Fruit fly (Drosophila melanogaster) whole organism, embryonic: ENCODE results near the gene CG43163.

Source experiments
- Atf3 ChIP-seq: fragments of 200-800 bp; sonication (Bioruptor generic); optimal IDR thresholded peaks from 3 replicates; lab custom pipeline; 2016; ENCODE audit warnings: missing biosample characterization, missing genetic modification characterization
- Bdp1 ChIP-seq: fragments of 200-800 bp; sonication (Bioruptor generic); optimal IDR thresholded peaks from 3 replicates; lab custom pipeline; 2016; ENCODE audit warnings: missing biosample characterization, missing genetic modification characterization
- Blimp-1 ChIP-seq: fragments of 200-800 bp; sonication (Bioruptor generic); optimal IDR thresholded peaks from 3 replicates; lab custom pipeline; 2018; ENCODE audit warnings: missing biosample characterization, missing genetic modification characterization, mild to moderate bottlenecking, moderate library complexity, missing genetic modification reagents
- BtbVII ChIP-seq: fragments of 200-800 bp; sonication (Bioruptor generic); optimal IDR thresholded peaks from 3 replicates; lab custom pipeline; 2017; ENCODE audit warnings: missing biosample characterization, mild to moderate bottlenecking, missing genetic modification characterization
- CG10462 ChIP-seq: fragments of 200-800 bp; sonication (Bioruptor generic); optimal IDR thresholded peaks from 2 replicates; lab custom pipeline; 2016; ENCODE audit warnings: missing biosample characterization, missing genetic modification characterization
- CG11247 ChIP-seq: fragments of 200-800 bp; sonication (Bioruptor generic); IDR thresholded peaks from 2 replicates; pipeline ENCODE4 v1.3.6; 2022; ENCODE audit warnings: missing biosample characterization, missing genetic modification characterization
- CG11723 ChIP-seq: fragments of 200-800 bp; sonication (Bioruptor generic); optimal IDR thresholded peaks from 2 replicates; lab custom pipeline; 2017; ENCODE audit warnings: missing biosample characterization, mild to moderate bottlenecking, missing genetic modification characterization
- CG12236 ChIP-seq: fragments of 200-800 bp; sonication (Bioruptor generic); optimal IDR thresholded peaks from 2 replicates; lab custom pipeline; 2016; ENCODE audit warnings: missing biosample characterization, missing genetic modification characterization
- CG12659 ChIP-seq: fragments of 200-800 bp; sonication (Bioruptor generic); optimal IDR thresholded peaks from 3 replicates; lab custom pipeline; 2017; ENCODE audit warnings: mild to moderate bottlenecking, missing biosample characterization, missing genetic modification reagents, missing genetic modification characterization
- CG13424 ChIP-seq: fragments of 200-800 bp; sonication (Bioruptor generic); optimal IDR thresholded peaks from 2 replicates; lab custom pipeline; 2019; ENCODE audit warnings: missing biosample characterization, mild to moderate bottlenecking, missing genetic modification characterization, moderate library complexity
- CG13775 ChIP-seq: fragments of 200-800 bp; sonication (Bioruptor generic); optimal IDR thresholded peaks from 3 replicates; lab custom pipeline; 2017; ENCODE audit warnings: missing biosample characterization, mild to moderate bottlenecking, missing genetic modification characterization
- CG14441 ChIP-seq: fragments of 200-800 bp; sonication (Bioruptor generic); IDR thresholded peaks from 2 replicates; pipeline ENCODE4 v1.3.6; 2022; ENCODE audit warnings: missing biosample characterization, missing genetic modification characterization
- CG17829 ChIP-seq: fragments of 200-800 bp; optimal IDR thresholded peaks from 2 replicates; lab custom pipeline; 2019; ENCODE audit warnings: missing biosample characterization, mild to moderate bottlenecking, missing genetic modification characterization, moderate library complexity
- CG18476 ChIP-seq: fragments of 200-800 bp; sonication (Bioruptor generic); optimal IDR thresholded peaks from 2 replicates; lab custom pipeline; 2016; ENCODE audit warnings: missing biosample characterization, mild to moderate bottlenecking, missing genetic modification characterization
- CG2199 ChIP-seq: fragments of 200-800 bp; sonication (Bioruptor generic); IDR thresholded peaks from 3 replicates; pipeline ENCODE4 v1.3.6; 2022; ENCODE audit warnings: missing biosample characterization, missing genetic modification characterization
- CG30431 ChIP-seq: fragments of 200-800 bp; sonication (Bioruptor generic); optimal IDR thresholded peaks from 2 replicates; lab custom pipeline; 2017; ENCODE audit warnings: missing biosample characterization, missing genetic modification characterization
- CG32772 ChIP-seq: fragments of 200-800 bp; sonication (Bioruptor generic); IDR thresholded peaks from 2 replicates; pipeline ENCODE4 v1.3.6; 2022; ENCODE audit warnings: missing biosample characterization, missing genetic modification characterization
- CG3847 ChIP-seq: fragments of 200-800 bp; sonication (Bioruptor generic); IDR thresholded peaks from 2 replicates; pipeline ENCODE4 v1.3.6; 2022; ENCODE audit warnings: missing biosample characterization, missing genetic modification characterization
- CG4360 ChIP-seq: fragments of 200-800 bp; sonication (Bioruptor generic); IDR thresholded peaks from 2 replicates; pipeline ENCODE4 v1.3.6; 2022; ENCODE audit warnings: missing biosample characterization, missing genetic modification characterization
- CG4820 ChIP-seq: fragments of 200-800 bp; sonication (Bioruptor generic); optimal IDR thresholded peaks from 3 replicates; lab custom pipeline; 2016; ENCODE audit warnings: missing biosample characterization, missing genetic modification characterization
- CG8359 ChIP-seq: fragments of 200-800 bp; sonication (Bioruptor generic); optimal IDR thresholded peaks from 2 replicates; lab custom pipeline; 2017; ENCODE audit warnings: missing biosample characterization, mild to moderate bottlenecking, missing genetic modification characterization, borderline replicate concordance
- CG8924 ChIP-seq: fragments of 200-800 bp; optimal IDR thresholded peaks from 3 replicates; lab custom pipeline; 2019; ENCODE audit warnings: missing biosample characterization, mild to moderate bottlenecking, missing genetic modification characterization, moderate library complexity
- CG9727 ChIP-seq: fragments of 200-800 bp; sonication (Bioruptor generic); optimal IDR thresholded peaks from 3 replicates; lab custom pipeline; 2017; ENCODE audit warnings: missing biosample characterization, mild to moderate bottlenecking, missing genetic modification characterization
- Chrac-16 ChIP-seq: fragments of 200-800 bp; sonication (Bioruptor generic); optimal IDR thresholded peaks from 3 replicates; lab custom pipeline; 2016; ENCODE audit warnings: missing biosample characterization, missing genetic modification characterization
- D19B ChIP-seq: fragments of 200-800 bp; sonication (Bioruptor generic); optimal IDR thresholded peaks from 2 replicates; lab custom pipeline; 2017; ENCODE audit warnings: missing biosample characterization, mild to moderate bottlenecking, missing genetic modification characterization
- Dref ChIP-seq: fragments of 200-800 bp; sonication (Bioruptor generic); IDR thresholded peaks from 2 replicates; pipeline ENCODE4 v1.3.6; 2022; ENCODE audit warnings: missing biosample characterization, missing genetic modification characterization
- H2.0 ChIP-seq: fragments of 200-800 bp; sonication (Bioruptor generic); IDR thresholded peaks from 2 replicates; pipeline ENCODE4 v1.3.6; 2022; ENCODE audit warnings: missing biosample characterization, missing genetic modification characterization
- HLHmδ ChIP-seq: fragments of 200-800 bp; sonication (Bioruptor generic); optimal IDR thresholded peaks from 2 replicates; lab custom pipeline; 2018; ENCODE audit warnings: missing biosample characterization, mild to moderate bottlenecking, missing genetic modification characterization, moderate library complexity
- Max ChIP-seq: fragments of 200-800 bp; sonication (Bioruptor generic); optimal IDR thresholded peaks from 2 replicates; lab custom pipeline; 2016; ENCODE audit warnings: missing biosample characterization, mild to moderate bottlenecking, missing genetic modification characterization
- Ssrp ChIP-seq: fragments of 200-800 bp; sonication (Bioruptor generic); optimal IDR thresholded peaks from 2 replicates; lab custom pipeline; 2018; ENCODE audit warnings: missing biosample characterization, mild to moderate bottlenecking, missing genetic modification characterization, moderate library complexity
- TFAM ChIP-seq: fragments of 200-800 bp; sonication (Bioruptor generic); optimal IDR thresholded peaks from 2 replicates; lab custom pipeline; 2017; ENCODE audit warnings: missing biosample characterization, missing genetic modification characterization, inconsistent platforms
- abd-A ChIP-seq: fragments of 200-800 bp; sonication (Bioruptor generic); optimal IDR thresholded peaks from 3 replicates; lab custom pipeline; 2019; ENCODE audit warnings: missing biosample characterization, mild to moderate bottlenecking, missing genetic modification characterization, moderate library complexity
- bigmax ChIP-seq: fragments of 200-800 bp; sonication (Bioruptor generic); optimal IDR thresholded peaks from 2 replicates; lab custom pipeline; 2018; ENCODE audit warnings: missing biosample characterization, mild to moderate bottlenecking, missing genetic modification characterization
- cas ChIP-seq: fragments of 200-800 bp; sonication (Bioruptor generic); IDR thresholded peaks from 2 replicates; pipeline ENCODE4 v1.3.6; 2022; ENCODE audit warnings: missing biosample characterization, missing genetic modification characterization
- caup ChIP-seq: fragments of 200-800 bp; sonication (Bioruptor generic); optimal IDR thresholded peaks from 3 replicates; lab custom pipeline; 2017; ENCODE audit warnings: missing biosample characterization, mild to moderate bottlenecking, missing genetic modification characterization, moderate library complexity; ENCODE audit not compliant: severe bottlenecking
- dimm ChIP-seq: fragments of 200-800 bp; sonication (Bioruptor generic); IDR thresholded peaks from 2 replicates; pipeline ENCODE4 v1.3.6; 2022; ENCODE audit warnings: missing biosample characterization, missing genetic modification characterization
- eve ChIP-seq, 2 experiments: fragments of >200 bp; optimal IDR thresholded peaks; 2 replicates each; lab custom pipeline; 2017; ENCODE audit warnings: missing biosample characterization in 2 of 2, missing genetic modification characterization in 2 of 2
- fd102C ChIP-seq: fragments of 200-800 bp; sonication (Bioruptor generic); optimal IDR thresholded peaks from 2 replicates; lab custom pipeline; 2018; ENCODE audit warnings: missing biosample characterization, mild to moderate bottlenecking, missing genetic modification characterization, moderate library complexity
- fd3F ChIP-seq: fragments of 200-800 bp; sonication (Bioruptor generic); optimal IDR thresholded peaks from 2 replicates; lab custom pipeline; 2018; ENCODE audit warnings: missing biosample characterization, mild to moderate bottlenecking, missing genetic modification characterization, moderate library complexity
- fd64A ChIP-seq: fragments of 200-800 bp; sonication (Bioruptor generic); optimal IDR thresholded peaks from 3 replicates; lab custom pipeline; 2018; ENCODE audit warnings: missing biosample characterization, mild to moderate bottlenecking, missing genetic modification characterization
- jing ChIP-seq: fragments of 200-800 bp; sonication (Bioruptor generic); optimal IDR thresholded peaks from 2 replicates; lab custom pipeline; 2018; ENCODE audit warnings: missing biosample characterization, mild to moderate bottlenecking, missing genetic modification characterization
- lilli ChIP-seq: fragments of 200-800 bp; sonication (Bioruptor generic); optimal IDR thresholded peaks from 3 replicates; lab custom pipeline; 2016; ENCODE audit warnings: missing biosample characterization, missing genetic modification characterization
- pita ChIP-seq: fragments of 200-800 bp; sonication (Bioruptor generic); optimal IDR thresholded peaks from 2 replicates; lab custom pipeline; 2017; ENCODE audit warnings: missing biosample characterization, mild to moderate bottlenecking, missing genetic modification characterization
- sc ChIP-seq, 3 experiments: fragments of >200 bp in 2 of 3; fragments of 200-800 bp in 1 of 3; sonication (Bioruptor generic) in 1 of 3; optimal IDR thresholded peaks; 2 replicates in 2 of 3; 3 replicates in 1 of 3; lab custom pipeline; 2017; ENCODE audit warnings: mild to moderate bottlenecking in 1 of 3, missing biosample characterization in 1 of 3, missing genetic modification characterization in 1 of 3, missing genetic modification reagents in 1 of 3
- scrt ChIP-seq: fragments of 200-800 bp; sonication (Bioruptor generic); optimal IDR thresholded peaks from 2 replicates; lab custom pipeline; 2018; ENCODE audit warnings: missing biosample characterization, mild to moderate bottlenecking, missing genetic modification characterization, moderate library complexity
- sens ChIP-seq: fragments of 200-800 bp; sonication (Bioruptor generic); peaks from one replicate; lab custom pipeline; 2016; ENCODE audit warnings: missing biosample characterization, missing genetic modification characterization
- tin ChIP-seq: fragments of 200-800 bp; sonication (Bioruptor generic); optimal IDR thresholded peaks from 3 replicates; lab custom pipeline; 2016; ENCODE audit warnings: missing biosample characterization, missing genetic modification characterization
- trh ChIP-seq: fragments of 200-800 bp; sonication (Bioruptor generic); optimal IDR thresholded peaks from 2 replicates; lab custom pipeline; 2016; ENCODE audit warnings: missing biosample characterization, missing genetic modification characterization
- tx ChIP-seq: fragments of 200-800 bp; sonication (Bioruptor generic); optimal IDR thresholded peaks from 2 replicates; lab custom pipeline; 2016; ENCODE audit warnings: missing biosample characterization, missing genetic modification characterization
- usp ChIP-seq: fragments of >200 bp; optimal IDR thresholded peaks from 2 replicates; lab custom pipeline; 2017; ENCODE audit warnings: missing biosample characterization, missing genetic modification characterization
- wor ChIP-seq: fragments of 200-800 bp; sonication (Bioruptor generic); IDR thresholded peaks from 2 replicates; pipeline ENCODE4 v1.3.6; 2022; ENCODE audit warnings: missing biosample characterization, missing genetic modification characterization

CG43163 gene

DNA sequence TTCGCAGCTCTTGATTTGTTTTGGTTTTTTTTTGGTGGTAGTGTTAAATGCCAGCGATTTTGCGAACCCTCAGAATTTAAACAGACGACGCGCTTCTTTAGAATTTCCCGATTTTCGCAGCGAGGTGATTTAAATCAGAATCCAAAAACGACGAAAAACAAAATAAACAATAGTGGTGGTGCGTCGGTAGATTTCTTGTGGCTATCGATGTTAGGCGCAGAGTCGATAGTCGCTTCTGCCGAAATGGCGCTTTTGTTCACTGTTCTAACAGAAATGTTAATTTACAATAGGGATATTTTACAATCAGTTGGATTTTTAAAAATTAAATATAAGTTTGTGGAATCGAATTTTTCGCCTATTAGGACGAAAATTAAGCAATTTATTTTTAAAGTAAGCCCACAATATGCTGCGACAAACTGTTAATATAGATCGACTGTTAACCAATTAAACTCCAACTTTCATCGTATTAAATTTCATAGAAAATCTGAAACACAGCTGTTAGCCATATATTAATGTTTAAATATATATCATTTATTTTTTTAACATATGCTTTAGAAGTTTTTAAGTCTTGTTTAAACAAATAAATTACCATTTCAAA lies 57.6 kb downstream of the CG43163 start, which contains the start of gene CG6983:
Gene CG6983, minus strand, starts transcription at position 176 of the 598 bp plus-strand sequence.
- no peak for TF ChIP-seq usp (GFP tag; lab: Kevin White, UChicago)
- TF ChIP-seq fd102C: no peak
- TF ChIP-seq HLHmδ: no peak
- TF ChIP-seq wor (GFP tag; lab: Robert Waterston, UW): no peak
- TF ChIP-seq CG12236 (GFP tag; lab: Kevin White, UChicago): no peak
- no peak for TF ChIP-seq CG11247 (GFP tag; lab: Robert Waterston, UW)
- TF ChIP-seq lilli: no peak
- no peak for TF ChIP-seq CG10462 (GFP tag; lab: Kevin White, UChicago)
- TF ChIP-seq CG17829 (tag; lab: Kevin White, UChicago): no peak
- TF ChIP-seq CG13424 (tag; lab: Kevin White, UChicago): no peak
- no peak for TF ChIP-seq tin (GFP tag; lab: Kevin White, UChicago)
- TF ChIP-seq fd64A (GFP tag; lab: Kevin White, UChicago): no peak
- no peak for TF ChIP-seq CG12659 (GFP tag; lab: Kevin White, UChicago)
- no peak for TF ChIP-seq dimm (GFP tag; lab: Robert Waterston, UW)
- no peak for TF ChIP-seq CG8359 (GFP tag; lab: Kevin White, UChicago)
- TF ChIP-seq D19B (GFP tag; lab: Kevin White, UChicago): no peak
- TF ChIP-seq trh: no peak
- no peak for TF ChIP-seq tx (GFP tag; lab: Kevin White, UChicago)
- TF ChIP-seq CG8924 (tag; lab: Kevin White, UChicago): peak; percentile 1
- TF ChIP-seq CG14441 (GFP tag; lab: Robert Waterston, UW): no peak
- TF ChIP-seq CG11723 (GFP tag; lab: Kevin White, UChicago): no peak
- TF ChIP-seq Atf3 (GFP tag; lab: Kevin White, UChicago): no peak
- TF ChIP-seq sens: peak; percentile 89
- TF ChIP-seq jing: no peak
- TF ChIP-seq CG2199 (GFP tag; lab: Robert Waterston, UW): no peak
- no peak for TF ChIP-seq sc (optimal IDR thresholded peaks at IDR 0.05; lab: Kevin White, UChicago)
- TF ChIP-seq sc (GFP tag; optimal IDR thresholded peaks at IDR 0.05; lab: Kevin White, UChicago): no peak
- TF ChIP-seq caup (GFP tag; lab: Kevin White, UChicago): no peak
- TF ChIP-seq Ssrp (tag; lab: Kevin White, UChicago): no peak
- no peak for TF ChIP-seq H2.0 (GFP tag; lab: Robert Waterston, UW)
- TF ChIP-seq CG4360 (GFP tag; lab: Robert Waterston, UW): no peak
- TF ChIP-seq CG32772 (GFP tag; lab: Robert Waterston, UW): no peak
- TF ChIP-seq bigmax (GFP tag; lab: Kevin White, UChicago): no peak
- no peak for TF ChIP-seq CG13775 (GFP tag; lab: Kevin White, UChicago)
- no peak for TF ChIP-seq BtbVII (GFP tag; lab: Kevin White, UChicago)
- no peak for TF ChIP-seq CG9727 (GFP tag; lab: Kevin White, UChicago)
- TF ChIP-seq CG18476 (GFP tag; lab: Kevin White, UChicago): peak; percentile 26
- TF ChIP-seq abd-A: no peak
- TF ChIP-seq eve (GFP tag; optimal IDR thresholded peaks at IDR 0.05; lab: Kevin White, UChicago): no peak
- TF ChIP-seq Bdp1: no peak
- peak; percentile 85 for TF ChIP-seq Dref (GFP tag; lab: Robert Waterston, UW)
- TF ChIP-seq cas (GFP tag; lab: Robert Waterston, UW): peak; percentile 9; the same call in 1 of the 2 replicates
- TF ChIP-seq Max: no peak
- no peak for TF ChIP-seq scrt (GFP tag; lab: Kevin White, UChicago)
- TF ChIP-seq pita (GFP tag; lab: Kevin White, UChicago): no peak
- no peak for TF ChIP-seq CG4820 (GFP tag; lab: Kevin White, UChicago)
- no peak for TF ChIP-seq CG30431
- no peak for TF ChIP-seq TFAM (GFP tag; lab: Kevin White, UChicago)
- TF ChIP-seq CG3847 (GFP tag; lab: Robert Waterston, UW): no peak
- no peak for TF ChIP-seq Chrac-16
- TF ChIP-seq fd3F (GFP tag; lab: Kevin White, UChicago): no peak
- TF ChIP-seq Blimp-1 (GFP tag; lab: Kevin White, UChicago): no peak
